Fruit fly (Drosophila melanogaster) whole organism, embryonic: ENCODE measurements around the gene CG43998.

ENCODE experiments used
- CG12769 ChIP-seq: fragments of 200-800 bp; sonication (Bioruptor generic); optimal IDR thresholded peaks from 2 replicates; lab custom pipeline; 2019; ENCODE audit warnings: missing biosample characterization, mild to moderate bottlenecking, missing genetic modification characterization, moderate library complexity
- CG17612 ChIP-seq: fragments of 200-800 bp; sonication (Bioruptor generic); IDR thresholded peaks from 2 replicates; pipeline ENCODE4 v1.3.6; 2022; ENCODE audit warnings: missing biosample characterization, missing genetic modification characterization
- YL-1 ChIP-seq: fragments of 200-800 bp; sonication (Bioruptor generic); optimal IDR thresholded peaks from 3 replicates; lab custom pipeline; 2017; ENCODE audit warnings: missing biosample characterization, mild to moderate bottlenecking, missing genetic modification characterization

dm6 chr3R:23915042-23915428 is 13.8 kb downstream of the CG43998 start:
- TF ChIP-seq YL-1 (GFP tag; lab: Kevin White, UChicago) (no peak), CG17612 (GFP tag; lab: Robert Waterston, UW) (no peak), CG12769 (tag; lab: Kevin White, UChicago) (no peak)
